Worm (Caenorhabditis elegans): ENCODE measurements around the gene srbc-38.
A peak's percentile ranks its signal among the peaks of the same experiment; 100 is the strongest.

Gene srbc-38

DNA sequence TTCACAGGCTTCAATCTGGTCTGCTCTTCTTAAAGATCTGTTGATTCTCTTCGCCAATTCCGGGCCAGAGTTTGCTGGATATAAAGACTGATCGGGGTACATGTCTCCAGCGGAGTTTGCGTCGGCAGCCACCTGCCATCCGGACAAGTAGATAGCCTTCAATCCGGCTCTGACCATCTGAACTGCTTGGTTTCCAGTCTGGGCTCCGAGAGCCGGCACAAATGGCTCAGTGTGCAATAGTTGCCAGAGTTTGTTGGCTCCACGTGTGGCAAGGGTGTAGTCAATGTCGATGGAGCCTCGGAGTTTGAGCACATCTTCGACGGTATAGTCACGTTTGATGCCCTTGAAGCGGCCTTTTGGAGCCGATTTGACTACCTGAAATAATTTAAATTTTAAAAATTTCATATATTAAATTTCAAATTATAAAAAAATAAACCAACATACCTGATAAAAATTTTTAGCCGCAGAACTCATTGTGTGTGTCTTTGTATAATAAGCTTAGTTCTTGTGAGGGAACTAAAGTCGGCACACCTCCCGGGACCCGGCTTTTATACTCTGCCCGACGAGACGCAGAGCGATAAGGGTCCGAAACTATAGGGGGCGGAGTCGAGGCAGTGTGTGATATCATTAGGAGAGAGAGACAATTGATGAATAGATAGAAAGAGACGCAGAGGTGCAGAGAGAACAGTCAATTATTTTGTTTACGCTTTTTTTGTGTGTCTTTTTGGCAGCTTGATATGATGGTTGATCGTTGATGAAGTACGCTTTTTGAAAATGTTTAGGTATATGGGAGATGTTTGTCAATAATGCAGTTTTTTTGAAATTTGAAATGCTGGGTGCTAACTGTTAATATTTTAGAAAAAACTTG, 20.7 kb downstream of the srbc-38 start, which contains the start of the genes icl-1 and srh-2 (continued):
- TF ChIP-seq F49E8.2 (tag; optimal IDR thresholded peaks at IDR 0.05; ENCODE audit: insufficient read depth) (no peak), snpc-3.4 (tag; optimal IDR thresholded peaks at IDR 0.05) (no peak), snpc-1.1 (tag; optimal IDR thresholded peaks at IDR 0.05; ENCODE audit: insufficient read depth) (no peak), snpc-1.3 (tag; optimal IDR thresholded peaks at IDR 0.05; ENCODE audit: insufficient read depth) (no peak), madf-3 (GFP tag; IDR thresholded peaks at IDR 0.05) (peak; percentile 47; the same call in 1 of the 2 replicates), unc-130 (GFP tag; optimal IDR thresholded peaks at IDR 0.05) (no peak), sdz-38 (tag; optimal IDR thresholded peaks at IDR 0.05) (no peak), rec-8 (tag; optimal IDR thresholded peaks at IDR 0.05) (peak in 1 of 2 experiments; percentile 41), Y56A3A.18 (GFP tag; IDR thresholded peaks at IDR 0.05) (no peak; the same call in 1 of the 2 replicates), lag-1 (GFP tag; IDR thresholded peaks at IDR 0.05) (0 out of 2 replicates have a peak, but pooled peaks have one; percentile 45), nfyb-1 (GFP tag; IDR thresholded peaks at IDR 0.05) (peak; percentile 68), B0336.3 (GFP tag; IDR thresholded peaks at IDR 0.05) (peak; percentile 74; the same call in 1 of the 2 replicates), xnd-1 (tag; optimal IDR thresholded peaks at IDR 0.05) (no peak), bed-1 (GFP tag; IDR thresholded peaks at IDR 0.05) (no peak), athp-1 (tag; optimal IDR thresholded peaks at IDR 0.05) (peak; percentile 61), Y79H2A.3 (GFP tag; conservative IDR thresholded peaks at IDR 0.05) (no peak), ceh-79 (tag; optimal IDR thresholded peaks at IDR 0.05) (peak; percentile 76), hlh-26 (GFP tag; conservative IDR thresholded peaks at IDR 0.05) (0 out of 2 replicates have a peak, but pooled peaks have one; percentile 67), B0035.1 (tag; optimal IDR thresholded peaks at IDR 0.05) (peak; percentile 39), madf-6 (GFP tag; IDR thresholded peaks at IDR 0.05) (no peak), akir-1 (GFP tag; optimal IDR thresholded peaks at IDR 0.05) (no peak), nhr-27 (tag; optimal IDR thresholded peaks at IDR 0.05) (no peak), tlf-1 (GFP tag; optimal IDR thresholded peaks at IDR 0.05) (peak; percentile 21), sea-2 (GFP tag; IDR thresholded peaks at IDR 0.05) (no peak), madf-10 (tag; optimal IDR thresholded peaks at IDR 0.05) (peak; percentile 43), F22D6.2 (tag; optimal IDR thresholded peaks at IDR 0.05) (peak; percentile 28), hrde-1 (tag; optimal IDR thresholded peaks at IDR 0.05; ENCODE audit: borderline replicate concordance) (no peak), ZK185.1 (tag; optimal IDR thresholded peaks at IDR 0.05; ENCODE audit: poor library complexity, severe bottlenecking) (peak; percentile 27), sptf-2 (GFP tag; optimal IDR thresholded peaks at IDR 0.05) (peak; percentile 64), ets-4 (GFP tag; optimal IDR thresholded peaks at IDR 0.05) (no peak), die-1 (tag; optimal IDR thresholded peaks at IDR 0.05) (no peak), gei-17 (GFP tag; optimal IDR thresholded peaks at IDR 0.05) (peak; percentile 35), ceh-58 (GFP tag; IDR thresholded peaks at IDR 0.05) (no peak), lsl-1 (GFP tag; optimal IDR thresholded peaks at IDR 0.05) (no peak), mxl-1 (tag; optimal IDR thresholded peaks at IDR 0.05) (no peak), rcor-1 (GFP tag; IDR thresholded peaks at IDR 0.05) (0 out of 2 replicates have a peak, but pooled peaks have one; percentile 36), dox-1 (GFP tag; IDR thresholded peaks at IDR 0.05) (peak; percentile 64), C06A6.2 (GFP tag; conservative IDR thresholded peaks at IDR 0.05) (peak; percentile 23; the same call in 1 of the 2 replicates), F39B2.1 (GFP tag; IDR thresholded peaks at IDR 0.05) (no peak), somi-1 (GFP tag; optimal IDR thresholded peaks at IDR 0.05) (no peak), ztf-18 (tag; optimal IDR thresholded peaks at IDR 0.05) (no peak), ceh-27 (GFP tag; optimal IDR thresholded peaks at IDR 0.05) (no peak), dpff-1 (tag; optimal IDR thresholded peaks at IDR 0.05) (peak; percentile 68), Y53F4B.3 (GFP tag; IDR thresholded peaks at IDR 0.05) (no peak), nhr-179 (tag; optimal IDR thresholded peaks at IDR 0.05) (no peak), F33H1.4 (GFP tag; IDR thresholded peaks at IDR 0.05) (no peak)
